Worm (Caenorhabditis elegans) whole organism, L2 larva: ENCODE data around the gene oig-4.

Experiments
- C34F6.9 ChIP-seq: fragments of 150-350 bp; optimal IDR thresholded peaks from 2 replicates; lab custom pipeline; 2014; ENCODE audit warnings: missing biosample characterization, missing genetic modification characterization
- F13H6.1 ChIP-seq: sonication (generic microtip); optimal IDR thresholded peaks from 2 replicates; lab custom pipeline; 2016; ENCODE audit warnings: missing genetic modification characterization, missing compliant biosample characterization
- Y55F3AM.14 ChIP-seq: fragments of 200-800 bp; sonication (Bioruptor generic); optimal IDR thresholded peaks from 2 replicates; lab custom pipeline; 2018; ENCODE audit warnings: mild to moderate bottlenecking, missing genetic modification characterization, missing compliant biosample characterization
- ZK546.5 ChIP-seq: sonication (generic microtip); optimal IDR thresholded peaks from 2 replicates; lab custom pipeline; 2017; ENCODE audit warnings: missing biosample characterization, missing genetic modification characterization
- alr-1 ChIP-seq: fragments of 150-350 bp; optimal IDR thresholded peaks from 2 replicates; lab custom pipeline; 2014; ENCODE audit warnings: missing biosample characterization, missing genetic modification characterization
- ama-1 ChIP-seq: fragments of 150-350 bp; optimal IDR thresholded peaks from 2 replicates; lab custom pipeline; 2018; ENCODE audit warnings: inconsistent platforms
- blmp-1 ChIP-seq: sonication (generic microtip); optimal IDR thresholded peaks from 2 replicates; lab custom pipeline; 2017; ENCODE audit warnings: missing genetic modification characterization, mild to moderate bottlenecking, missing compliant biosample characterization, antibody characterized with exemption, moderate library complexity; ENCODE audit not compliant: insufficient read depth
- ceh-82 ChIP-seq: fragments of 150-350 bp; optimal IDR thresholded peaks from 2 replicates; lab custom pipeline; 2014; ENCODE audit warnings: missing biosample characterization, missing genetic modification characterization
- crh-2 ChIP-seq: sonication (generic microtip); optimal IDR thresholded peaks from 2 replicates; lab custom pipeline; 2017; ENCODE audit warnings: missing biosample characterization, missing genetic modification characterization
- dmd-4 ChIP-seq: sonication (generic microtip); optimal IDR thresholded peaks from 2 replicates; lab custom pipeline; 2017; ENCODE audit warnings: missing biosample characterization, missing genetic modification characterization
- egl-27 ChIP-seq: sonication (generic microtip); optimal IDR thresholded peaks from 3 replicates; lab custom pipeline; 2017; ENCODE audit warnings: missing biosample characterization, missing genetic modification reagents, missing genetic modification characterization
- elt-1 ChIP-seq: fragments of 150-350 bp; optimal IDR thresholded peaks from 2 replicates; lab custom pipeline; 2014; ENCODE audit warnings: missing biosample characterization, missing genetic modification characterization
- elt-3 ChIP-seq: sonication (generic microtip); optimal IDR thresholded peaks from 2 replicates; lab custom pipeline; 2017; ENCODE audit warnings: missing biosample characterization, missing genetic modification characterization
- fos-1 ChIP-seq: fragments of 150-350 bp; optimal IDR thresholded peaks from 2 replicates; lab custom pipeline; 2014; ENCODE audit warnings: missing biosample characterization, missing genetic modification characterization
- gmeb-1 ChIP-seq: fragments of 150-350 bp; optimal IDR thresholded peaks from 2 replicates; lab custom pipeline; 2014; ENCODE audit warnings: missing biosample characterization, missing genetic modification characterization
- lin-39 ChIP-seq: fragments of 150-350 bp; optimal IDR thresholded peaks from 2 replicates; lab custom pipeline; 2014; ENCODE audit warnings: missing biosample characterization, missing genetic modification reagents, missing genetic modification characterization
- lsy-2 ChIP-seq, 2 experiments: fragments of 150-350 bp in 1 of 2; sonication (generic microtip) in 1 of 2; optimal IDR thresholded peaks; 2 replicates each; lab custom pipeline; 2014 to 2017; ENCODE audit warnings: missing biosample characterization in 2 of 2, missing genetic modification characterization in 2 of 2
- mab-5 ChIP-seq: fragments of 150-350 bp; optimal IDR thresholded peaks from 2 replicates; lab custom pipeline; 2014; ENCODE audit warnings: missing biosample characterization, missing genetic modification characterization
- mbf-1 ChIP-seq: sonication (generic microtip); optimal IDR thresholded peaks from 2 replicates; lab custom pipeline; 2017; ENCODE audit warnings: missing biosample characterization, missing genetic modification characterization
- mdl-1 ChIP-seq, 2 experiments: fragments of 150-350 bp in 1 of 2; sonication (generic microtip) in 1 of 2; optimal IDR thresholded peaks; 2 replicates each; lab custom pipeline; 2017; ENCODE audit warnings: missing biosample characterization in 2 of 2, missing genetic modification characterization in 2 of 2
- nhr-12 ChIP-seq: fragments of 150-350 bp; optimal IDR thresholded peaks from 2 replicates; lab custom pipeline; 2014; ENCODE audit warnings: missing biosample characterization, missing genetic modification characterization
- nhr-21 ChIP-seq: fragments of 150-350 bp; optimal IDR thresholded peaks from 2 replicates; lab custom pipeline; 2014; ENCODE audit warnings: missing biosample characterization, missing genetic modification characterization
- nhr-23 ChIP-seq: fragments of 150-350 bp; optimal IDR thresholded peaks from 2 replicates; lab custom pipeline; 2014; ENCODE audit warnings: missing biosample characterization, missing genetic modification reagents, missing genetic modification characterization
- nhr-237 ChIP-seq: fragments of 150-350 bp; optimal IDR thresholded peaks from 2 replicates; lab custom pipeline; 2014; ENCODE audit warnings: missing biosample characterization, missing genetic modification characterization
- nhr-25 ChIP-seq: fragments of 150-350 bp; sonication (generic microtip); optimal IDR thresholded peaks from 3 replicates; lab custom pipeline; 2014; ENCODE audit warnings: missing biosample characterization, missing genetic modification characterization
- nhr-6 ChIP-seq: fragments of 150-350 bp; optimal IDR thresholded peaks from 2 replicates; lab custom pipeline; 2014; ENCODE audit warnings: missing biosample characterization, missing genetic modification characterization
- peb-1 ChIP-seq: fragments of 150-350 bp; optimal IDR thresholded peaks from 2 replicates; lab custom pipeline; 2014; ENCODE audit warnings: missing biosample characterization, missing genetic modification characterization
- sem-4 ChIP-seq: fragments of 150-350 bp; optimal IDR thresholded peaks from 2 replicates; lab custom pipeline; 2014; ENCODE audit warnings: missing biosample characterization, missing genetic modification reagents, missing genetic modification characterization
- skn-1 ChIP-seq: sonication (generic microtip); optimal IDR thresholded peaks from 2 replicates; lab custom pipeline; 2017; ENCODE audit warnings: missing biosample characterization, missing genetic modification characterization
- sma-3 ChIP-seq: sonication (generic microtip); optimal IDR thresholded peaks from 2 replicates; lab custom pipeline; 2016; ENCODE audit warnings: missing genetic modification reagents, missing genetic modification characterization, missing compliant biosample characterization
- sma-9 ChIP-seq, 2 experiments: fragments of 150-350 bp in 1 of 2; sonication (generic microtip) in 1 of 2; optimal IDR thresholded peaks; 2 replicates each; lab custom pipeline; 2014 to 2016; ENCODE audit warnings: missing genetic modification characterization in 2 of 2, mild to moderate bottlenecking in 1 of 2, missing biosample characterization in 1 of 2, missing compliant biosample characterization in 1 of 2, missing genetic modification reagents in 1 of 2, moderate library complexity in 1 of 2
- unc-55 ChIP-seq: fragments of 150-350 bp; sonication (generic microtip); optimal IDR thresholded peaks from 3 replicates; lab custom pipeline; 2014; ENCODE audit warnings: missing biosample characterization, missing genetic modification reagents, missing genetic modification characterization
- unc-62 ChIP-seq: fragments of 150-350 bp; optimal IDR thresholded peaks from 2 replicates; lab custom pipeline; 2014; ENCODE audit warnings: missing biosample characterization, missing genetic modification reagents, missing genetic modification characterization
- ztf-1 ChIP-seq: fragments of 200-800 bp; sonication (Bioruptor generic); conservative IDR thresholded peaks from 2 replicates; pipeline ENCODE4 v1.3.6; 2022; ENCODE audit warnings: missing genetic modification characterization, missing compliant biosample characterization
- ztf-11 ChIP-seq: sonication (generic microtip); optimal IDR thresholded peaks from 2 replicates; lab custom pipeline; 2017; ENCODE audit warnings: missing biosample characterization, missing genetic modification characterization
- ztf-4 ChIP-seq: fragments of 150-350 bp; optimal IDR thresholded peaks from 2 replicates; lab custom pipeline; 2014; ENCODE audit warnings: missing biosample characterization, missing genetic modification characterization

oig-4 gene

ce11 chrII:7628640-7629039, 15.3 kb downstream of the oig-4 start (continued):
- TF ChIP-seq unc-62 (GFP tag; lab: Kevin White, UChicago): no peak
- no peak for TF ChIP-seq ZK546.5 (tag; lab: Kevin White, UChicago)
- no peak for TF ChIP-seq nhr-12 (tag; lab: Kevin White, UChicago)
- TF ChIP-seq fos-1: no peak
- no peak for TF ChIP-seq ztf-11 (tag; lab: Kevin White, UChicago)
- TF ChIP-seq nhr-6 (tag; lab: Kevin White, UChicago): no peak
- TF ChIP-seq elt-1 (tag; lab: Kevin White, UChicago): no peak
- no peak for TF ChIP-seq ama-1 (lab: Kevin White, UChicago)
- TF ChIP-seq skn-1: no peak
- TF ChIP-seq, all 48 proteins: peak for 5

ce11 chrII:7630052-7630451, 16.7 kb downstream of the oig-4 start:
- no peak for TF ChIP-seq blmp-1 (tag; lab: Kevin White, UChicago)
- no peak for TF ChIP-seq nhr-23
- TF ChIP-seq lin-39 (tag; lab: Kevin White, UChicago): no peak
- TF ChIP-seq mbf-1 (tag; lab: Kevin White, UChicago): no peak
- no peak for TF ChIP-seq nhr-12 (tag; lab: Kevin White, UChicago)
- TF ChIP-seq ztf-4 (tag; lab: Kevin White, UChicago): no peak
- TF ChIP-seq sma-3: no peak
- no peak for TF ChIP-seq F13H6.1 (tag; lab: Kevin White, UChicago)
- no peak for TF ChIP-seq mab-5 (tag; lab: Kevin White, UChicago)
- TF ChIP-seq mdl-1 (tag; optimal IDR thresholded peaks at IDR 0.05; lab: Kevin White, UChicago): no peak
- TF ChIP-seq nhr-237 (tag; lab: Kevin White, UChicago): no peak
- no peak for TF ChIP-seq peb-1 (tag; lab: Kevin White, UChicago)
- TF ChIP-seq C34F6.9 (tag; lab: Kevin White, UChicago): no peak
- no peak for TF ChIP-seq ztf-11 (tag; lab: Kevin White, UChicago)
- TF ChIP-seq sem-4 (tag; lab: Kevin White, UChicago): no peak
- TF ChIP-seq sma-9 (GFP tag; optimal IDR thresholded peaks at IDR 0.05; lab: Kevin White, UChicago): no peak
- TF ChIP-seq sma-9 (tag; optimal IDR thresholded peaks at IDR 0.05; lab: Kevin White, UChicago): no peak
- no peak for TF ChIP-seq crh-2 (tag; lab: Kevin White, UChicago)
- TF ChIP-seq unc-55 (GFP tag; lab: Kevin White, UChicago): no peak
- no peak for TF ChIP-seq elt-3
- no peak for TF ChIP-seq ama-1 (lab: Kevin White, UChicago)

- TF ChIP-seq fos-1: peak; percentile 45
- TF ChIP-seq dmd-4 (tag; lab: Kevin White, UChicago): no peak
- TF ChIP-seq egl-27 (tag; lab: Kevin White, UChicago): peak; percentile 62
- TF ChIP-seq nhr-25 (tag; lab: Kevin White, UChicago): peak; percentile 78
- peak; percentile 10 for TF ChIP-seq crh-2 (tag; lab: Kevin White, UChicago)
- no peak for TF ChIP-seq ceh-82 (tag; lab: Kevin White, UChicago)
- TF ChIP-seq mdl-1 (tag; optimal IDR thresholded peaks at IDR 0.05; lab: Kevin White, UChicago): peak; percentile 3 to 11
- TF ChIP-seq lsy-2 (tag; optimal IDR thresholded peaks at IDR 0.05; lab: Kevin White, UChicago): peak in 1 of 2 experiments; percentile 26
- TF ChIP-seq sem-4 (tag; lab: Kevin White, UChicago): no peak
- TF ChIP-seq ztf-1 (GFP tag; lab: Robert Waterston, UW): no peak
- TF ChIP-seq Y55F3AM.14 (GFP tag; lab: Kevin White, UChicago): no peak
- peak; percentile 77 for TF ChIP-seq blmp-1 (tag; lab: Kevin White, UChicago)
- TF ChIP-seq sma-3: peak; percentile 69
- no peak for TF ChIP-seq alr-1 (tag; lab: Kevin White, UChicago)
- TF ChIP-seq F13H6.1 (tag; lab: Kevin White, UChicago): peak; percentile 1
- TF ChIP-seq gmeb-1 (tag; lab: Kevin White, UChicago): peak; percentile 35
- peak; percentile 87 for TF ChIP-seq nhr-21 (tag; lab: Kevin White, UChicago)
- peak; percentile 91 for TF ChIP-seq sma-9 (GFP tag; optimal IDR thresholded peaks at IDR 0.05; lab: Kevin White, UChicago)
- no peak for TF ChIP-seq sma-9 (tag; optimal IDR thresholded peaks at IDR 0.05; lab: Kevin White, UChicago)
Measured at ce11 chrII:7631171-7631570, 17.8 kb downstream of the oig-4 start.
